Worm (Caenorhabditis elegans) whole organism, early embryonic: ENCODE measurements around the gene vps-32.1.

ENCODE experiments used
- B0310.2 ChIP-seq: sonication (generic microtip); optimal IDR thresholded peaks from 2 replicates; lab custom pipeline; 2016; ENCODE audit warnings: mild to moderate bottlenecking, missing genetic modification characterization, missing compliant biosample characterization
- ets-7 ChIP-seq: sonication (generic microtip); optimal IDR thresholded peaks from 2 replicates; lab custom pipeline; 2016; ENCODE audit warnings: missing genotype, missing genetic modification characterization, missing compliant biosample characterization
- hmg-4 ChIP-seq: fragments of 200-800 bp; sonication (Bioruptor generic); optimal IDR thresholded peaks from 2 replicates; lab custom pipeline; 2018; ENCODE audit warnings: mild to moderate bottlenecking, missing genetic modification characterization, missing compliant biosample characterization
- sea-1 ChIP-seq: fragments of 200-800 bp; sonication (Bioruptor generic); conservative IDR thresholded peaks from 2 replicates; pipeline ENCODE4 v1.3.6; 2022; ENCODE audit warnings: missing genetic modification characterization, missing compliant biosample characterization
- tbx-11 ChIP-seq: fragments of 200-800 bp; sonication (Bioruptor generic); IDR thresholded peaks from 2 replicates; pipeline ENCODE4 v1.3.6; 2022; ENCODE audit warnings: missing genetic modification characterization, missing compliant biosample characterization

vps-32.1 gene

DNA sequence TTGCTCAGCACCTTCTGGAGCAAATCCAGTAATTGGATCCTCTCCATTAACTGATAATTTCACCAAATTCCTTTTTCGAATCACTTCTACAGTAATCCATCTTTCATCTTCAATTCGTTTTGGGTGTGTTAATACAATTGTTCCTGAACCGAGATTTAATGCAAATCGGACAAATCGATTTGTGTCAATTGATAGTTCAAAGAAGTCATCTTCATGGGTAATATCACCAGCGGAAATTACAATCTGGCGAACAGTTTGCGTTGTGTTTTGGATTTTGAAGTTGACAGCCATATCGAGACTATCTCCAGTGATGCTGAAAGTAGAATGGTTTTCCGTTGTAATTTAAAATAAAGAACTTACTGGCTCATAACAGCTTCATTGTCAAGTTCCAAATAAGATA, 48.3 kb downstream of the vps-32.1 start:
- TF ChIP-seq tbx-11 (GFP tag; lab: Robert Waterston, UW) (no peak), B0310.2 (tag; lab: Kevin White, UChicago) (no peak), hmg-4 (GFP tag; lab: Kevin White, UChicago) (no peak), sea-1 (GFP tag; lab: Robert Waterston, UW) (no peak), ets-7 (tag; lab: Kevin White, UChicago) (no peak)
